Fruit fly (Drosophila melanogaster) whole organism, embryonic: Measurements from ENCODE around the gene HisCl1.

Experiments used
- CG10274 ChIP-seq: fragments of 200-800 bp; sonication (Bioruptor generic); optimal IDR thresholded peaks from 3 replicates; lab custom pipeline; 2017; ENCODE audit warnings: missing biosample characterization, mild to moderate bottlenecking, missing genetic modification characterization
- CG11723 ChIP-seq: fragments of 200-800 bp; sonication (Bioruptor generic); optimal IDR thresholded peaks from 2 replicates; lab custom pipeline; 2017; ENCODE audit warnings: missing biosample characterization, mild to moderate bottlenecking, missing genetic modification characterization
- CG13424 ChIP-seq: fragments of 200-800 bp; sonication (Bioruptor generic); optimal IDR thresholded peaks from 2 replicates; lab custom pipeline; 2019; ENCODE audit warnings: missing biosample characterization, mild to moderate bottlenecking, missing genetic modification characterization, moderate library complexity
- CG13775 ChIP-seq: fragments of 200-800 bp; sonication (Bioruptor generic); optimal IDR thresholded peaks from 3 replicates; lab custom pipeline; 2017; ENCODE audit warnings: missing biosample characterization, mild to moderate bottlenecking, missing genetic modification characterization
- CG14014 ChIP-seq: fragments of 200-800 bp; sonication (Bioruptor generic); IDR thresholded peaks from 2 replicates; pipeline ENCODE4 v1.3.6; 2022; ENCODE audit warnings: missing biosample characterization, missing genetic modification characterization
- CG17385 ChIP-seq: fragments of 200-800 bp; sonication (Bioruptor generic); optimal IDR thresholded peaks from 3 replicates; lab custom pipeline; 2018; ENCODE audit warnings: missing biosample characterization, mild to moderate bottlenecking, missing genetic modification characterization
- CG2889 ChIP-seq: fragments of 200-800 bp; sonication (Bioruptor generic); IDR thresholded peaks from 3 replicates; pipeline ENCODE4 v1.3.6; 2022; ENCODE audit warnings: missing biosample characterization, missing genetic modification characterization
- CG3847 ChIP-seq: fragments of 200-800 bp; sonication (Bioruptor generic); IDR thresholded peaks from 2 replicates; pipeline ENCODE4 v1.3.6; 2022; ENCODE audit warnings: missing biosample characterization, missing genetic modification characterization
- CG3995 ChIP-seq: fragments of 200-800 bp; sonication (Bioruptor generic); optimal IDR thresholded peaks from 3 replicates; lab custom pipeline; 2016; ENCODE audit warnings: missing biosample characterization, missing genetic modification characterization
- CG4820 ChIP-seq: fragments of 200-800 bp; sonication (Bioruptor generic); optimal IDR thresholded peaks from 3 replicates; lab custom pipeline; 2016; ENCODE audit warnings: missing biosample characterization, missing genetic modification characterization
- CG7372 ChIP-seq: fragments of 200-800 bp; sonication (Bioruptor generic); IDR thresholded peaks from 2 replicates; pipeline ENCODE4 v1.3.6; 2022; ENCODE audit warnings: missing biosample characterization, missing genetic modification characterization
- CG7839 ChIP-seq: fragments of 200-800 bp; sonication (Bioruptor generic); optimal IDR thresholded peaks from 3 replicates; lab custom pipeline; 2018; ENCODE audit warnings: missing biosample characterization, mild to moderate bottlenecking, missing genetic modification characterization, moderate library complexity
- D ChIP-seq, 2 experiments: fragments of 200-800 bp in 1 of 2; fragments of >200 bp in 1 of 2; sonication (Bioruptor generic) in 1 of 2; optimal IDR thresholded peaks; 2 replicates in 1 of 2; 3 replicates in 1 of 2; lab custom pipeline; 2017; ENCODE audit warnings: mild to moderate bottlenecking in 1 of 2, missing biosample characterization in 1 of 2, missing genetic modification characterization in 1 of 2, missing genetic modification reagents in 1 of 2
- Dip3 ChIP-seq: fragments of 200-800 bp; sonication (Bioruptor generic); optimal IDR thresholded peaks from 3 replicates; lab custom pipeline; 2016; ENCODE audit warnings: missing biosample characterization, missing genetic modification characterization
- HLH3B ChIP-seq: fragments of 200-800 bp; sonication (Bioruptor generic); IDR thresholded peaks from 2 replicates; pipeline ENCODE4 v1.3.6; 2022; ENCODE audit warnings: missing biosample characterization, missing genetic modification characterization
- Hmr ChIP-seq: fragments of 200-800 bp; sonication (Bioruptor generic); optimal IDR thresholded peaks from 3 replicates; lab custom pipeline; 2017; ENCODE audit warnings: mild to moderate bottlenecking, missing biosample characterization, missing genetic modification reagents, missing genetic modification characterization
- Lim3 ChIP-seq: fragments of 200-800 bp; sonication (Bioruptor generic); IDR thresholded peaks from 2 replicates; pipeline ENCODE4 v1.3.6; 2022; ENCODE audit warnings: missing biosample characterization, missing genetic modification characterization
- Mrtf ChIP-seq: fragments of 200-800 bp; sonication (Bioruptor generic); IDR thresholded peaks from 3 replicates; pipeline ENCODE4 v1.3.6; 2022; ENCODE audit warnings: missing biosample characterization, missing genetic modification characterization
- Neu2 ChIP-seq: fragments of 200-800 bp; sonication (Bioruptor generic); optimal IDR thresholded peaks from 3 replicates; lab custom pipeline; 2016; ENCODE audit warnings: missing biosample characterization, missing genetic modification characterization, borderline replicate concordance
- NfI ChIP-seq: fragments of 200-800 bp; sonication (Bioruptor generic); optimal IDR thresholded peaks from 3 replicates; lab custom pipeline; 2018; ENCODE audit warnings: missing biosample characterization, mild to moderate bottlenecking, missing genetic modification characterization, moderate library complexity
- Oaz ChIP-seq: fragments of 200-800 bp; sonication (Bioruptor generic); IDR thresholded peaks from 2 replicates; pipeline ENCODE4 v1.3.6; 2022; ENCODE audit warnings: missing biosample characterization, missing genetic modification characterization
- Rfx ChIP-seq: fragments of 200-800 bp; sonication (Bioruptor generic); IDR thresholded peaks from 2 replicates; pipeline ENCODE4 v1.3.6; 2022; ENCODE audit warnings: missing biosample characterization, missing genetic modification characterization
- Scr ChIP-seq: fragments of 200-800 bp; sonication (Bioruptor generic); IDR thresholded peaks from 2 replicates; pipeline ENCODE4 v1.3.6; 2022; ENCODE audit warnings: missing biosample characterization, missing genetic modification characterization; ENCODE audit not compliant: partially characterized antibody
- Ssrp ChIP-seq: fragments of 200-800 bp; sonication (Bioruptor generic); optimal IDR thresholded peaks from 2 replicates; lab custom pipeline; 2018; ENCODE audit warnings: missing biosample characterization, mild to moderate bottlenecking, missing genetic modification characterization, moderate library complexity
- Vsx1 ChIP-seq: fragments of 200-800 bp; sonication (Bioruptor generic); optimal IDR thresholded peaks from 2 replicates; lab custom pipeline; 2017; ENCODE audit warnings: missing biosample characterization, mild to moderate bottlenecking, missing genetic modification characterization, missing genetic modification reagents
- Xbp1 ChIP-seq: fragments of 200-800 bp; sonication (Bioruptor generic); optimal IDR thresholded peaks from 3 replicates; lab custom pipeline; 2016; ENCODE audit warnings: missing biosample characterization, mild to moderate bottlenecking, missing genetic modification characterization
- ara ChIP-seq: fragments of 200-800 bp; sonication (Bioruptor generic); IDR thresholded peaks from 2 replicates; pipeline ENCODE4 v1.3.6; 2022; ENCODE audit warnings: missing biosample characterization, missing genetic modification characterization
- ato ChIP-seq: fragments of 200-800 bp; sonication (Bioruptor generic); IDR thresholded peaks from 2 replicates; pipeline ENCODE4 v1.3.6; 2022; ENCODE audit warnings: missing biosample characterization, missing genetic modification characterization; ENCODE audit not compliant: partially characterized antibody
- chn ChIP-seq: fragments of 200-800 bp; sonication (Bioruptor generic); optimal IDR thresholded peaks from 2 replicates; lab custom pipeline; 2016; ENCODE audit warnings: missing biosample characterization, missing genetic modification characterization
- ci ChIP-seq: fragments of 200-800 bp; sonication (Bioruptor generic); IDR thresholded peaks from 3 replicates; pipeline ENCODE4 v1.3.6; 2022; ENCODE audit warnings: missing biosample characterization, missing genetic modification characterization
- cwo ChIP-seq: fragments of 200-800 bp; sonication (Bioruptor generic); optimal IDR thresholded peaks from 3 replicates; lab custom pipeline; 2017; ENCODE audit warnings: missing biosample characterization, missing genetic modification characterization, mild to moderate bottlenecking, moderate library complexity, missing genetic modification reagents
- en ChIP-seq: fragments of 200-800 bp; sonication (Bioruptor generic); optimal IDR thresholded peaks from 2 replicates; lab custom pipeline; 2016; ENCODE audit warnings: missing biosample characterization, missing genetic modification characterization
- ham ChIP-seq: fragments of 200-800 bp; sonication (Bioruptor generic); IDR thresholded peaks from 2 replicates; pipeline ENCODE4 v1.3.6; 2022; ENCODE audit warnings: missing biosample characterization, missing genetic modification characterization
- hkb ChIP-seq, 2 experiments: fragments of 200-800 bp in 1 of 2; fragments of >200 bp in 1 of 2; sonication (Bioruptor generic) in 1 of 2; IDR thresholded peaks in 1 of 2; optimal IDR thresholded peaks in 1 of 2; 2 replicates each; pipeline versions ENCODE4 v1.3.6 to Lab custom; 2017 to 2022; ENCODE audit warnings: missing biosample characterization in 1 of 2, missing genetic modification characterization in 1 of 2
- ind ChIP-seq: fragments of 200-800 bp; sonication (Bioruptor generic); optimal IDR thresholded peaks from 3 replicates; lab custom pipeline; 2016; ENCODE audit warnings: missing biosample characterization, missing genetic modification characterization
- lilli ChIP-seq: fragments of 200-800 bp; sonication (Bioruptor generic); optimal IDR thresholded peaks from 3 replicates; lab custom pipeline; 2016; ENCODE audit warnings: missing biosample characterization, missing genetic modification characterization
- lmd ChIP-seq: fragments of 200-800 bp; sonication (Bioruptor generic); IDR thresholded peaks from 2 replicates; pipeline ENCODE4 v1.3.6; 2022; ENCODE audit warnings: missing biosample characterization, missing genetic modification characterization
- pan ChIP-seq, 4 experiments: fragments of >200 bp in 3 of 4; fragments of 200-800 bp in 1 of 4; sonication (Bioruptor generic) in 1 of 4; optimal IDR thresholded peaks in 3 of 4; IDR thresholded peaks in 1 of 4; 2 replicates each; pipeline versions ENCODE4 v1.3.6 to Lab custom; 2017 to 2022; ENCODE audit warnings: missing biosample characterization in 2 of 4, missing genetic modification characterization in 2 of 4, mixed read lengths in 1 of 4
- sisA ChIP-seq: fragments of 200-800 bp; sonication (Bioruptor generic); IDR thresholded peaks from 2 replicates; pipeline ENCODE4 v1.3.6; 2022; ENCODE audit warnings: missing biosample characterization, missing genetic modification characterization
- slp2 ChIP-seq: fragments of 200-800 bp; sonication (Bioruptor generic); optimal IDR thresholded peaks from 2 replicates; lab custom pipeline; 2016; ENCODE audit warnings: missing biosample characterization, missing genetic modification characterization
- stc ChIP-seq: fragments of 200-800 bp; sonication (Bioruptor generic); IDR thresholded peaks from 2 replicates; pipeline ENCODE4 v1.3.6; 2022; ENCODE audit warnings: missing biosample characterization, missing genetic modification characterization
- sug ChIP-seq: fragments of 200-800 bp; optimal IDR thresholded peaks from 2 replicates; lab custom pipeline; 2019; ENCODE audit warnings: missing biosample characterization, mild to moderate bottlenecking, missing genetic modification characterization, moderate library complexity
- tap ChIP-seq: fragments of 200-800 bp; optimal IDR thresholded peaks from 3 replicates; lab custom pipeline; 2019; ENCODE audit warnings: missing biosample characterization, mild to moderate bottlenecking, missing genetic modification characterization, moderate library complexity
- tio ChIP-seq: fragments of 200-800 bp; sonication (Bioruptor generic); optimal IDR thresholded peaks from 2 replicates; lab custom pipeline; 2017; ENCODE audit warnings: missing biosample characterization, missing genetic modification characterization, inconsistent platforms
- trem ChIP-seq: fragments of 200-800 bp; optimal IDR thresholded peaks from 3 replicates; lab custom pipeline; 2019; ENCODE audit warnings: missing biosample characterization, mild to moderate bottlenecking, missing genetic modification characterization, moderate library complexity
- z ChIP-seq: fragments of 200-800 bp; sonication (Bioruptor generic); IDR thresholded peaks from 3 replicates; pipeline ENCODE4 v1.3.6; 2022; ENCODE audit warnings: missing biosample characterization, missing genetic modification characterization
- zen ChIP-seq: fragments of 200-800 bp; sonication (Bioruptor generic); optimal IDR thresholded peaks from 3 replicates; lab custom pipeline; 2018; ENCODE audit warnings: missing biosample characterization, mild to moderate bottlenecking, missing genetic modification characterization, moderate library complexity

Gene HisCl1

dm6 chr3R:11805584-11805983 is 18.6 kb downstream of the HisCl1 start (continued):
- no peak for TF ChIP-seq Vsx1 (GFP tag; lab: Kevin White, UChicago)
- no peak for TF ChIP-seq D (optimal IDR thresholded peaks at IDR 0.05; lab: Kevin White, UChicago)
- TF ChIP-seq D (GFP tag; optimal IDR thresholded peaks at IDR 0.05; lab: Kevin White, UChicago), result no peak
- TF ChIP-seq CG3847 (GFP tag; lab: Robert Waterston, UW), result no peak
- no peak for TF ChIP-seq trem (tag; lab: Kevin White, UChicago)
- TF ChIP-seq ato, result no peak
- no peak for TF ChIP-seq sisA (GFP tag; lab: Robert Waterston, UW)
- TF ChIP-seq, all 482 proteins: peak for 5

DNA sequence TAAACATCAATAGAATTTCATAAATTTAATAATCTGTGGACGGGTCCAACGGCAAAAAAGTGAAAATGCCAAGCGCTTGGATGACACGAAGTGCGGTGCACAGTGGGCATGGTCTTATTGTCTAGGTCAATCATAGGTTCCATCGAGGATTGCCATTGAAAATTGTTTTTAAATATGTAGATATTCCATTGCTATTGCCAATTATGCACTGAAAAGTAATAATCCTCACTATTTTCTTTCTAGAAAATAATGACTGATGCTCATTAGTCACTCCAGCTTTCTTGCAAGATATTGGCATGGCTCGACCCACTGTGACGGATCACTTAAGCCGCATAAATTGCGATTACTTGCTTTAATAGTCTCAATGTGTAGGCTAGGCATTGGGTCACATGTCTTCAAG is 19.8 kb downstream of the HisCl1 start:
- TF ChIP-seq Rfx (0 out of 2 replicates have a peak, but pooled peaks have one; percentile 26), NfI (GFP tag; lab: Kevin White, UChicago) (peak; percentile 1), ham (GFP tag; lab: Robert Waterston, UW) (no peak), Mrtf (GFP tag; lab: Robert Waterston, UW) (no peak), en (GFP tag; lab: Kevin White, UChicago) (no peak), CG14014 (GFP tag; lab: Robert Waterston, UW) (peak; percentile 35; the same call in 1 of the 2 replicates), CG7372 (GFP tag; lab: Robert Waterston, UW) (no peak), CG2889 (no peak), CG13775 (GFP tag; lab: Kevin White, UChicago) (peak; percentile 10), lilli (GFP tag; lab: Kevin White, UChicago) (peak; percentile 51), Scr (GFP tag; lab: Robert Waterston, UW) (no peak), pan (optimal IDR thresholded peaks at IDR 0.05; lab: Kevin White, UChicago) (no peak), pan (GFP tag; optimal IDR thresholded peaks at IDR 0.05 in 1 of 2, IDR thresholded peaks at IDR 0.05 in 1 of 2) (peak in 1 of 2 experiments; percentile 56), CG4820 (GFP tag; lab: Kevin White, UChicago) (no peak), chn (GFP tag; lab: Kevin White, UChicago) (peak; percentile 24), Lim3 (GFP tag; lab: Robert Waterston, UW) (no peak), lmd (GFP tag; lab: Robert Waterston, UW) (peak; percentile 54; the same call in 1 of the 2 replicates), CG10274 (no peak), ato (no peak), CG3995 (GFP tag; lab: Kevin White, UChicago) (no peak), Oaz (GFP tag; lab: Robert Waterston, UW) (0 out of 2 replicates have a peak, but pooled peaks have one; percentile 41), Ssrp (peak; percentile 7), zen (tag; lab: Kevin White, UChicago) (peak; percentile 26), Hmr (GFP tag; lab: Kevin White, UChicago) (peak; percentile 28), hkb (optimal IDR thresholded peaks at IDR 0.05; lab: Kevin White, UChicago) (no peak), hkb (GFP tag; IDR thresholded peaks at IDR 0.05; lab: Robert Waterston, UW) (peak; percentile 68), z (GFP tag; lab: Robert Waterston, UW) (no peak), HLH3B (GFP tag; lab: Robert Waterston, UW) (0 out of 2 replicates have a peak, but pooled peaks have one; percentile 16), Xbp1 (GFP tag; lab: Kevin White, UChicago) (peak; percentile 39), sug (tag; lab: Kevin White, UChicago) (no peak), CG7839 (peak; percentile 48), CG13424 (tag; lab: Kevin White, UChicago) (peak; percentile 5), ci (0 out of 3 replicates have a peak, but pooled peaks have one; percentile 40), tio (GFP tag; lab: Kevin White, UChicago) (peak; percentile 12), ara (GFP tag; lab: Robert Waterston, UW) (0 out of 2 replicates have a peak, but pooled peaks have one; percentile 22), Neu2 (GFP tag; lab: Kevin White, UChicago) (peak; percentile 7), stc (GFP tag; lab: Robert Waterston, UW) (no peak), Dip3 (peak; percentile 6), tap (peak; percentile 8), slp2 (GFP tag; lab: Kevin White, UChicago) (no peak), ind (peak; percentile 42), cwo (peak; percentile 23), CG17385 (GFP tag; lab: Kevin White, UChicago) (peak; percentile 17), CG11723 (no peak)
